Worm (Caenorhabditis elegans) whole organism, L1 larva: ENCODE results near the gene ceh-74.

Experiments
- C04F5.9 ChIP-seq: sonication (generic microtip); optimal IDR thresholded peaks from 2 replicates; lab custom pipeline; 2016; ENCODE audit warnings: missing genetic modification characterization, missing compliant biosample characterization
- alr-1 ChIP-seq: fragments of 200-800 bp; sonication (Bioruptor generic); optimal IDR thresholded peaks from 2 replicates; lab custom pipeline; 2018; ENCODE audit warnings: borderline replicate concordance, mild to moderate bottlenecking, missing genetic modification characterization, missing compliant biosample characterization
- blmp-1 ChIP-seq: fragments of 150-350 bp; optimal IDR thresholded peaks from 2 replicates; lab custom pipeline; 2014; ENCODE audit warnings: missing biosample characterization, missing genetic modification characterization
- ceh-90 ChIP-seq: sonication (generic microtip); optimal IDR thresholded peaks from 2 replicates; lab custom pipeline; 2016; ENCODE audit warnings: missing genetic modification characterization, missing compliant biosample characterization
- efl-1 ChIP-seq, 4 experiments: fragments of 150-350 bp; optimal IDR thresholded peaks in 3 of 4; peaks in 1 of 4; 1 replicate in 1 of 4; 2 replicates in 3 of 4; lab custom pipeline; 2014; ENCODE audit warnings: missing biosample characterization in 2 of 4, missing genetic modification characterization in 2 of 4, missing genetic modification reagents in 2 of 4
- efl-3 ChIP-seq: fragments of 200-800 bp; sonication (Bioruptor generic); optimal IDR thresholded peaks from 2 replicates; lab custom pipeline; 2018; ENCODE audit warnings: mild to moderate bottlenecking, missing genetic modification characterization, missing compliant biosample characterization
- elt-2 ChIP-seq: sonication (generic microtip); optimal IDR thresholded peaks from 2 replicates; lab custom pipeline; 2016; ENCODE audit warnings: missing genetic modification characterization, mild to moderate bottlenecking, inconsistent platforms, missing compliant biosample characterization, missing genetic modification reagents
- elt-3 ChIP-seq, 6 experiments: fragments of 150-350 bp in 1 of 6; sonication (generic microtip); optimal IDR thresholded peaks; 2 replicates each; lab custom pipeline; 2017 to 2018; ENCODE audit warnings: missing biosample characterization in 6 of 6, missing genetic modification characterization in 6 of 6, inconsistent platforms in 1 of 6
- ets-5 ChIP-seq: fragments of 200-800 bp; sonication (Bioruptor generic); IDR thresholded peaks from 2 replicates; pipeline ENCODE4 v1.3.6; 2022; ENCODE audit warnings: missing genetic modification characterization, missing compliant biosample characterization
- grh-1 ChIP-seq: fragments of 200-800 bp; sonication (Bioruptor generic); IDR thresholded peaks from 2 replicates; pipeline ENCODE4 v1.3.6; 2022; ENCODE audit warnings: missing genetic modification reagents, missing genetic modification characterization, missing compliant biosample characterization
- hlh-17 ChIP-seq: fragments of 200-800 bp; sonication (Bioruptor generic); optimal IDR thresholded peaks from 2 replicates; lab custom pipeline; 2018; ENCODE audit warnings: missing genetic modification characterization, mild to moderate bottlenecking, missing compliant biosample characterization, moderate library complexity, borderline replicate concordance
- hlh-4 ChIP-seq: sonication (generic microtip); optimal IDR thresholded peaks from 2 replicates; lab custom pipeline; 2016; ENCODE audit warnings: mild to moderate bottlenecking, missing genetic modification characterization, missing compliant biosample characterization
- irx-1 ChIP-seq: sonication (generic microtip); optimal IDR thresholded peaks from 2 replicates; lab custom pipeline; 2016; ENCODE audit warnings: missing genetic modification characterization, missing compliant biosample characterization
- isw-1 ChIP-seq: fragments of 200-800 bp; sonication (Bioruptor generic); IDR thresholded peaks from 2 replicates; pipeline ENCODE4 v1.3.6; 2022; ENCODE audit warnings: missing genetic modification characterization, missing compliant biosample characterization
- lin-13 ChIP-seq: fragments of 150-350 bp; optimal IDR thresholded peaks from 2 replicates; lab custom pipeline; 2014; ENCODE audit warnings: missing biosample characterization, missing genetic modification reagents, missing genetic modification characterization
- lin-14 ChIP-seq: fragments of 200-800 bp; sonication (Bioruptor generic); optimal IDR thresholded peaks from 2 replicates; lab custom pipeline; 2018; ENCODE audit warnings: mild to moderate bottlenecking, missing genetic modification characterization, moderate library complexity, missing compliant biosample characterization
- lin-39 ChIP-seq: fragments of 150-350 bp; optimal IDR thresholded peaks from 2 replicates; lab custom pipeline; 2014; ENCODE audit warnings: missing biosample characterization, missing genetic modification reagents, missing genetic modification characterization
- lsy-2 ChIP-seq, 2 experiments: fragments of 150-350 bp; optimal IDR thresholded peaks; 2 replicates each; lab custom pipeline; 2014; ENCODE audit warnings: missing biosample characterization in 2 of 2, missing genetic modification characterization in 2 of 2
- mab-9 ChIP-seq: fragments of 200-800 bp; sonication (Bioruptor generic); IDR thresholded peaks from 2 replicates; pipeline ENCODE4 v1.3.6; 2022; ENCODE audit warnings: missing genetic modification reagents, missing genetic modification characterization, missing compliant biosample characterization
- mdl-1 ChIP-seq, 2 experiments: fragments of 150-350 bp; optimal IDR thresholded peaks; 2 replicates each; lab custom pipeline; 2014 to 2017; ENCODE audit warnings: missing biosample characterization in 2 of 2, missing genetic modification characterization in 2 of 2, inconsistent platforms in 1 of 2
- mef-2 ChIP-seq: fragments of 150-350 bp; optimal IDR thresholded peaks from 2 replicates; lab custom pipeline; 2014; ENCODE audit warnings: missing biosample characterization, missing genetic modification characterization
- mep-1 ChIP-seq: fragments of 150-350 bp; optimal IDR thresholded peaks from 2 replicates; lab custom pipeline; 2014; ENCODE audit warnings: missing biosample characterization, missing genetic modification characterization
- nhr-20 ChIP-seq: sonication (generic microtip); optimal IDR thresholded peaks from 2 replicates; lab custom pipeline; 2016; ENCODE audit warnings: mild to moderate bottlenecking, missing genetic modification characterization, missing compliant biosample characterization
- nhr-237 ChIP-seq: fragments of 150-350 bp; optimal IDR thresholded peaks from 2 replicates; lab custom pipeline; 2014; ENCODE audit warnings: missing biosample characterization, missing genetic modification characterization
- nhr-71 ChIP-seq: sonication (generic microtip); optimal IDR thresholded peaks from 2 replicates; lab custom pipeline; 2016; ENCODE audit warnings: mild to moderate bottlenecking, missing genetic modification characterization, moderate library complexity, missing compliant biosample characterization
- nhr-85 ChIP-seq: sonication (generic microtip); peaks from one replicate; lab custom pipeline; 2016; ENCODE audit warnings: missing genetic modification characterization, inconsistent platforms, missing compliant biosample characterization
- pag-3 ChIP-seq: sonication (generic microtip); optimal IDR thresholded peaks from 2 replicates; lab custom pipeline; 2017; ENCODE audit warnings: missing genetic modification characterization, mild to moderate bottlenecking, missing compliant biosample characterization, antibody characterized with exemption, borderline replicate concordance; ENCODE audit not compliant: insufficient read depth
- pax-3 ChIP-seq: fragments of 200-800 bp; sonication (Bioruptor generic); optimal IDR thresholded peaks from 2 replicates; lab custom pipeline; 2018; ENCODE audit warnings: mild to moderate bottlenecking, missing genetic modification characterization, moderate library complexity, missing compliant biosample characterization
- pqm-1 ChIP-seq: sonication (generic microtip); optimal IDR thresholded peaks from 3 replicates; lab custom pipeline; 2017; ENCODE audit warnings: missing biosample characterization, missing genetic modification characterization
- snu-23 ChIP-seq: sonication (generic microtip); optimal IDR thresholded peaks from 2 replicates; lab custom pipeline; 2016; ENCODE audit warnings: missing genetic modification characterization, missing compliant biosample characterization
- swsn-7 ChIP-seq: sonication (generic microtip); optimal IDR thresholded peaks from 2 replicates; lab custom pipeline; 2016; ENCODE audit warnings: missing genetic modification characterization, missing compliant biosample characterization
- tbx-2 ChIP-seq: sonication (generic microtip); optimal IDR thresholded peaks from 2 replicates; lab custom pipeline; 2016; ENCODE audit warnings: missing genetic modification characterization, missing compliant biosample characterization
- vab-15 ChIP-seq: sonication (generic microtip); optimal IDR thresholded peaks from 2 replicates; lab custom pipeline; 2017; ENCODE audit warnings: missing genotype, mild to moderate bottlenecking, missing genetic modification characterization, missing compliant biosample characterization
- zag-1 ChIP-seq: fragments of 150-350 bp; optimal IDR thresholded peaks from 2 replicates; lab custom pipeline; 2014; ENCODE audit warnings: missing biosample characterization, missing genetic modification characterization

Gene ceh-74

DNA sequence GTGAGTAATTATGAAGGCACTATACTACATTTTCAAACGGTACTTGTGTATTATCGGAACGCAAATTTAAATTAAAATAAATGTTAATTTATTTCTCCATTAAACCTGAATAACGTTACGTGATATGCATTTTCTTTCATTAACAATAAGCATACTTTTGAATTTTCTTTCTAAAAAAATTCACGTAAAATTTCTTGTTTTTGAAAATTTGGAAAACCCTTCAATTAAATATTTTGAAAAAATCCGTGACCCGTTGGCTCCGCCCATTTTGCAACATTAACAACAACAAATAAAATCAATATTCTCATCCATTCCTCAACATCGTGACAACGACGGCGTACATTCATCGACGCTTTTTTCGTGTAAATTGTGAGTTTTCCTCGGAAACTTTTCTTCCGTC lies 31.7 kb upstream of the ceh-74 start, which contains the start of gene acs-10:
TSS of gene acs-10 (plus strand) at position 301 of the 400 bp plus-strand sequence.
- TF ChIP-seq tbx-2 (tag; lab: Kevin White, UChicago) (no peak), elt-2 (no peak), irx-1 (no peak), nhr-237 (tag; lab: Kevin White, UChicago) (no peak), lin-39 (no peak), nhr-85 (tag; lab: Kevin White, UChicago) (no peak), grh-1 (no peak), nhr-71 (tag; lab: Kevin White, UChicago) (no peak), swsn-7 (tag; lab: Kevin White, UChicago) (no peak), isw-1 (GFP tag; lab: Robert Waterston, UW) (no peak), ets-5 (GFP tag; lab: Robert Waterston, UW) (no peak), efl-3 (GFP tag; lab: Kevin White, UChicago) (no peak), ceh-90 (tag; lab: Kevin White, UChicago) (no peak), vab-15 (tag; lab: Kevin White, UChicago) (no peak), lin-13 (GFP tag; lab: Kevin White, UChicago) (no peak), zag-1 (no peak), hlh-17 (GFP tag; lab: Kevin White, UChicago) (no peak), C04F5.9 (tag; lab: Kevin White, UChicago) (no peak), efl-1 (optimal IDR thresholded peaks at IDR 0.05; lab: Kevin White, UChicago) (no peak), efl-1 (GFP tag; optimal IDR thresholded peaks at IDR 0.05 in 1 of 2; lab: Kevin White, UChicago) (no peak)

ce11 chrV:14147114-14147513 lies 30.8 kb upstream of the ceh-74 start:
- no peak for TF ChIP-seq pqm-1 (tag; lab: Kevin White, UChicago)
- no peak for TF ChIP-seq pax-3 (tag; lab: Kevin White, UChicago)
- no peak for TF ChIP-seq nhr-20

- peak in 1 of 2 experiments; percentile 34 for TF ChIP-seq lsy-2 (tag; optimal IDR thresholded peaks at IDR 0.05; lab: Kevin White, UChicago)
- TF ChIP-seq pag-3 (tag; lab: Kevin White, UChicago) = no peak
- peak; percentile 76 for TF ChIP-seq lin-14 (GFP tag; lab: Kevin White, UChicago)
- TF ChIP-seq alr-1 = no peak
- peak; percentile 21 for TF ChIP-seq mep-1 (tag; lab: Kevin White, UChicago)
- peak in 1 of 6 experiments; percentile 32 for TF ChIP-seq elt-3 (tag; optimal IDR thresholded peaks at IDR 0.05; lab: Kevin White, UChicago)
- TF ChIP-seq nhr-71 (tag; lab: Kevin White, UChicago) = peak; percentile 28
- TF ChIP-seq nhr-85 (tag; lab: Kevin White, UChicago) = peak; percentile 85
- no peak for TF ChIP-seq mab-9 (GFP tag; lab: Robert Waterston, UW)
- peak; percentile 41 for TF ChIP-seq blmp-1
- no peak for TF ChIP-seq mef-2 (tag; lab: Kevin White, UChicago)
- peak; percentile 27 for TF ChIP-seq snu-23
- no peak for TF ChIP-seq efl-1 (optimal IDR thresholded peaks at IDR 0.05; lab: Kevin White, UChicago)
- TF ChIP-seq efl-1 (GFP tag; optimal IDR thresholded peaks at IDR 0.05 in 1 of 2; lab: Kevin White, UChicago) = peak in 1 of 2 experiments; percentile 73
Observed at ce11 chrV:14149125-14149524, 28.8 kb upstream of the ceh-74 start.

ce11 chrV:14150966-14151365 lies 26.9 kb upstream of the ceh-74 start:
- TF ChIP-seq blmp-1 (peak; percentile 29), mdl-1 (tag; optimal IDR thresholded peaks at IDR 0.05; lab: Kevin White, UChicago) (no peak), nhr-85 (tag; lab: Kevin White, UChicago) (peak; percentile 53), lin-14 (GFP tag; lab: Kevin White, UChicago) (peak; percentile 66), lsy-2 (tag; optimal IDR thresholded peaks at IDR 0.05; lab: Kevin White, UChicago) (no peak), hlh-4 (tag; lab: Kevin White, UChicago) (no peak), mep-1 (tag; lab: Kevin White, UChicago) (peak; percentile 27)
